Fruit fly (Drosophila melanogaster) whole organism, embryonic: Measurements from ENCODE around the gene CG7484.
A peak's percentile ranks its signal among the peaks of the same experiment; 100 is the strongest.

Experiments
- CG1024 ChIP-seq: fragments of 200-800 bp; sonication (Bioruptor generic); IDR thresholded peaks from 2 replicates; pipeline ENCODE4 v1.3.6; 2022; ENCODE audit warnings: missing biosample characterization, missing genetic modification characterization
- CG10366 ChIP-seq: fragments of 200-800 bp; sonication (Bioruptor generic); IDR thresholded peaks from 2 replicates; pipeline ENCODE4 v1.3.6; 2022; ENCODE audit warnings: missing biosample characterization, missing genetic modification characterization
- CG10462 ChIP-seq: fragments of 200-800 bp; sonication (Bioruptor generic); optimal IDR thresholded peaks from 2 replicates; lab custom pipeline; 2016; ENCODE audit warnings: missing biosample characterization, missing genetic modification characterization
- CG12659 ChIP-seq: fragments of 200-800 bp; sonication (Bioruptor generic); optimal IDR thresholded peaks from 3 replicates; lab custom pipeline; 2017; ENCODE audit warnings: mild to moderate bottlenecking, missing biosample characterization, missing genetic modification reagents, missing genetic modification characterization
- CG12769 ChIP-seq: fragments of 200-800 bp; sonication (Bioruptor generic); optimal IDR thresholded peaks from 2 replicates; lab custom pipeline; 2019; ENCODE audit warnings: missing biosample characterization, mild to moderate bottlenecking, missing genetic modification characterization, moderate library complexity
- CG12942 ChIP-seq: fragments of 200-800 bp; sonication (Bioruptor generic); optimal IDR thresholded peaks from 3 replicates; lab custom pipeline; 2016; ENCODE audit warnings: missing biosample characterization, missing genetic modification characterization
- CG13624 ChIP-seq: fragments of 200-800 bp; sonication (Bioruptor generic); optimal IDR thresholded peaks from 2 replicates; lab custom pipeline; 2016; ENCODE audit warnings: missing biosample characterization, missing genetic modification characterization
- CG15011 ChIP-seq: fragments of 200-800 bp; sonication (Bioruptor generic); optimal IDR thresholded peaks from 3 replicates; lab custom pipeline; 2018; ENCODE audit warnings: missing biosample characterization, mild to moderate bottlenecking, missing genetic modification characterization
- CG15601 ChIP-seq: fragments of 200-800 bp; sonication (Bioruptor generic); optimal IDR thresholded peaks from 3 replicates; lab custom pipeline; 2019; ENCODE audit warnings: missing biosample characterization, mild to moderate bottlenecking, missing genetic modification characterization, moderate library complexity
- CG17186 ChIP-seq: fragments of 200-800 bp; sonication (Bioruptor generic); optimal IDR thresholded peaks from 3 replicates; lab custom pipeline; 2017; ENCODE audit warnings: missing biosample characterization, missing genetic modification reagents, missing genetic modification characterization
- CG17385 ChIP-seq: fragments of 200-800 bp; sonication (Bioruptor generic); optimal IDR thresholded peaks from 3 replicates; lab custom pipeline; 2018; ENCODE audit warnings: missing biosample characterization, mild to moderate bottlenecking, missing genetic modification characterization
- CG31365 ChIP-seq: fragments of 200-800 bp; sonication (Bioruptor generic); optimal IDR thresholded peaks from 2 replicates; lab custom pipeline; 2018; ENCODE audit warnings: missing biosample characterization, mild to moderate bottlenecking, missing genetic modification characterization
- CG3163 ChIP-seq: fragments of 200-800 bp; sonication (Bioruptor generic); optimal IDR thresholded peaks from 3 replicates; lab custom pipeline; 2016; ENCODE audit warnings: missing biosample characterization, missing genetic modification characterization
- CG33213 ChIP-seq: fragments of 200-800 bp; sonication (Bioruptor generic); optimal IDR thresholded peaks from 3 replicates; lab custom pipeline; 2016; ENCODE audit warnings: missing biosample characterization, missing genetic modification characterization
- CG34422 ChIP-seq: fragments of 200-800 bp; sonication (Bioruptor generic); IDR thresholded peaks from 3 replicates; pipeline ENCODE4 v1.3.6; 2022; ENCODE audit warnings: missing biosample characterization, missing genetic modification characterization
- CG3726 ChIP-seq: fragments of 200-800 bp; sonication (Bioruptor generic); IDR thresholded peaks from 3 replicates; pipeline ENCODE4, ENCODE4 v1.3.6; 2022; ENCODE audit warnings: missing biosample characterization, missing genetic modification characterization
- CG3847 ChIP-seq: fragments of 200-800 bp; sonication (Bioruptor generic); IDR thresholded peaks from 2 replicates; pipeline ENCODE4 v1.3.6; 2022; ENCODE audit warnings: missing biosample characterization, missing genetic modification characterization
- CG42726 ChIP-seq: fragments of 200-800 bp; sonication (Bioruptor generic); IDR thresholded peaks from 2 replicates; pipeline ENCODE4 v1.3.6; 2022; ENCODE audit warnings: missing biosample characterization, missing genetic modification characterization; ENCODE audit not compliant: partially characterized antibody
- CG6272 ChIP-seq: fragments of 200-800 bp; sonication (Bioruptor generic); IDR thresholded peaks from 2 replicates; pipeline ENCODE4 v1.3.6; 2022; ENCODE audit warnings: missing biosample characterization, missing genetic modification characterization
- CG7271 ChIP-seq: fragments of 200-800 bp; sonication (Bioruptor generic); optimal IDR thresholded peaks from 2 replicates; lab custom pipeline; 2018; ENCODE audit warnings: missing biosample characterization, mild to moderate bottlenecking, missing genetic modification characterization, moderate library complexity
- CG8388 ChIP-seq: fragments of 200-800 bp; sonication (Bioruptor generic); optimal IDR thresholded peaks from 2 replicates; lab custom pipeline; 2019; ENCODE audit warnings: missing biosample characterization, mild to moderate bottlenecking, missing genetic modification characterization, moderate library complexity
- CTCF ChIP-seq: fragments of 200-800 bp; sonication (Bioruptor generic); optimal IDR thresholded peaks from 2 replicates; lab custom pipeline; 2017; ENCODE audit warnings: missing biosample characterization, mild to moderate bottlenecking, missing genetic modification characterization, moderate library complexity
- Fer3 ChIP-seq: fragments of 200-800 bp; sonication (Bioruptor generic); optimal IDR thresholded peaks from 2 replicates; lab custom pipeline; 2018; ENCODE audit warnings: missing biosample characterization, mild to moderate bottlenecking, missing genetic modification characterization, moderate library complexity
- GATAe ChIP-seq: fragments of 200-800 bp; sonication (Bioruptor generic); conservative IDR thresholded peaks from 2 replicates; pipeline ENCODE4 v1.3.6; 2022; ENCODE audit warnings: missing biosample characterization, missing genetic modification characterization
- Hr39 ChIP-seq: fragments of >200 bp; optimal IDR thresholded peaks from 2 replicates; lab custom pipeline; 2017
- Lhr ChIP-seq: fragments of 200-800 bp; sonication (Bioruptor generic); optimal IDR thresholded peaks from 3 replicates; lab custom pipeline; 2017; ENCODE audit warnings: mild to moderate bottlenecking, missing biosample characterization, missing genetic modification reagents, missing genetic modification characterization
- Mrtf ChIP-seq: fragments of 200-800 bp; sonication (Bioruptor generic); IDR thresholded peaks from 3 replicates; pipeline ENCODE4 v1.3.6; 2022; ENCODE audit warnings: missing biosample characterization, missing genetic modification characterization
- Opbp ChIP-seq: fragments of 200-800 bp; sonication (Bioruptor generic); IDR thresholded peaks from 3 replicates; pipeline ENCODE4 v1.3.6; 2022; ENCODE audit warnings: missing biosample characterization, missing genetic modification characterization; ENCODE audit not compliant: partially characterized antibody
- Scr ChIP-seq: fragments of 200-800 bp; sonication (Bioruptor generic); IDR thresholded peaks from 2 replicates; pipeline ENCODE4 v1.3.6; 2022; ENCODE audit warnings: missing biosample characterization, missing genetic modification characterization; ENCODE audit not compliant: partially characterized antibody
- Tbp ChIP-seq: fragments of >200 bp; optimal IDR thresholded peaks from 2 replicates; lab custom pipeline; 2018; ENCODE audit warnings: missing biosample characterization, missing genetic modification characterization
- YL-1 ChIP-seq: fragments of 200-800 bp; sonication (Bioruptor generic); optimal IDR thresholded peaks from 3 replicates; lab custom pipeline; 2017; ENCODE audit warnings: missing biosample characterization, mild to moderate bottlenecking, missing genetic modification characterization
- bcd ChIP-seq: fragments of 200-800 bp; sonication (Bioruptor generic); optimal IDR thresholded peaks from 2 replicates; lab custom pipeline; 2017; ENCODE audit warnings: missing biosample characterization, mild to moderate bottlenecking, missing genetic modification characterization
- dm ChIP-seq: fragments of 200-800 bp; sonication (Bioruptor generic); optimal IDR thresholded peaks from 3 replicates; lab custom pipeline; 2016; ENCODE audit warnings: missing biosample characterization, missing genetic modification characterization
- dmrt99B ChIP-seq: fragments of 200-800 bp; sonication (Bioruptor generic); optimal IDR thresholded peaks from 2 replicates; lab custom pipeline; 2018; ENCODE audit warnings: missing biosample characterization, mild to moderate bottlenecking, missing genetic modification characterization, moderate library complexity
- exex ChIP-seq: fragments of 200-800 bp; sonication (Bioruptor generic); optimal IDR thresholded peaks from 4 replicates; lab custom pipeline; 2018; ENCODE audit warnings: missing biosample characterization, mild to moderate bottlenecking, missing genetic modification characterization, moderate library complexity
- gem ChIP-seq: fragments of 200-800 bp; sonication (Bioruptor generic); optimal IDR thresholded peaks from 2 replicates; lab custom pipeline; 2019; ENCODE audit warnings: missing biosample characterization, mild to moderate bottlenecking, missing genetic modification characterization, moderate library complexity
- gro ChIP-seq: fragments of 200-800 bp; sonication (Bioruptor generic); optimal IDR thresholded peaks from 2 replicates; lab custom pipeline; 2016; ENCODE audit warnings: missing biosample characterization, missing genetic modification characterization
- hb ChIP-seq: fragments of 200-800 bp; sonication (Bioruptor generic); IDR thresholded peaks from 3 replicates; pipeline ENCODE4 v1.3.6; 2022; ENCODE audit warnings: missing biosample characterization, missing genetic modification characterization; ENCODE audit not compliant: partially characterized antibody
- lab ChIP-seq: fragments of 200-800 bp; sonication (Bioruptor generic); optimal IDR thresholded peaks from 3 replicates; lab custom pipeline; 2017; ENCODE audit warnings: missing biosample characterization, missing genetic modification characterization, mild to moderate bottlenecking, moderate library complexity, missing genetic modification reagents
- mam ChIP-seq: fragments of 200-800 bp; sonication (Bioruptor generic); optimal IDR thresholded peaks from 3 replicates; lab custom pipeline; 2016; ENCODE audit warnings: missing biosample characterization, missing genetic modification characterization
- phol ChIP-seq: fragments of 200-800 bp; sonication (Bioruptor generic); optimal IDR thresholded peaks from 3 replicates; lab custom pipeline; 2018; ENCODE audit warnings: missing biosample characterization, mild to moderate bottlenecking, missing genetic modification characterization, moderate library complexity
- pnt ChIP-seq: fragments of 200-800 bp; sonication (Bioruptor generic); optimal IDR thresholded peaks from 3 replicates; lab custom pipeline; 2016; ENCODE audit warnings: missing biosample characterization, missing genetic modification characterization
- pum ChIP-seq: fragments of 200-800 bp; sonication (Bioruptor generic); optimal IDR thresholded peaks from 2 replicates; lab custom pipeline; 2016; ENCODE audit warnings: missing biosample characterization, missing genetic modification characterization
- ro ChIP-seq: fragments of 200-800 bp; sonication (Bioruptor generic); IDR thresholded peaks from 2 replicates; pipeline ENCODE4 v1.3.6; 2022; ENCODE audit warnings: missing biosample characterization, missing genetic modification characterization
- sd ChIP-seq: fragments of 200-800 bp; sonication (Bioruptor generic); optimal IDR thresholded peaks from 3 replicates; lab custom pipeline; 2018; ENCODE audit warnings: missing biosample characterization, mild to moderate bottlenecking, missing genetic modification characterization, moderate library complexity
- sqz ChIP-seq: fragments of 200-800 bp; sonication (Bioruptor generic); optimal IDR thresholded peaks from 3 replicates; lab custom pipeline; 2018; ENCODE audit warnings: missing biosample characterization, mild to moderate bottlenecking, missing genetic modification characterization
- tap ChIP-seq: fragments of 200-800 bp; optimal IDR thresholded peaks from 3 replicates; lab custom pipeline; 2019; ENCODE audit warnings: missing biosample characterization, mild to moderate bottlenecking, missing genetic modification characterization, moderate library complexity
- trem ChIP-seq: fragments of 200-800 bp; optimal IDR thresholded peaks from 3 replicates; lab custom pipeline; 2019; ENCODE audit warnings: missing biosample characterization, mild to moderate bottlenecking, missing genetic modification characterization, moderate library complexity
- vnd ChIP-seq: fragments of 200-800 bp; sonication (Bioruptor generic); IDR thresholded peaks from 3 replicates; pipeline ENCODE4 v1.3.6; 2022; ENCODE audit warnings: missing biosample characterization, missing genetic modification characterization; ENCODE audit not compliant: partially characterized antibody
- zen2 ChIP-seq: fragments of 200-800 bp; sonication (Bioruptor generic); IDR thresholded peaks from 3 replicates; pipeline ENCODE4 v1.3.6; 2022; ENCODE audit warnings: missing biosample characterization, missing genetic modification characterization; ENCODE audit not compliant: partially characterized antibody
- zf30C ChIP-seq: fragments of 200-800 bp; sonication (Bioruptor generic); optimal IDR thresholded peaks from 3 replicates; lab custom pipeline; 2018; ENCODE audit warnings: missing biosample characterization, mild to moderate bottlenecking, missing genetic modification characterization
- zfh1 ChIP-seq: fragments of 200-800 bp; sonication (Bioruptor generic); IDR thresholded peaks from 3 replicates; pipeline ENCODE4 v1.3.6; 2022; ENCODE audit warnings: missing biosample characterization, missing genetic modification characterization

CG7484 gene

DNA sequence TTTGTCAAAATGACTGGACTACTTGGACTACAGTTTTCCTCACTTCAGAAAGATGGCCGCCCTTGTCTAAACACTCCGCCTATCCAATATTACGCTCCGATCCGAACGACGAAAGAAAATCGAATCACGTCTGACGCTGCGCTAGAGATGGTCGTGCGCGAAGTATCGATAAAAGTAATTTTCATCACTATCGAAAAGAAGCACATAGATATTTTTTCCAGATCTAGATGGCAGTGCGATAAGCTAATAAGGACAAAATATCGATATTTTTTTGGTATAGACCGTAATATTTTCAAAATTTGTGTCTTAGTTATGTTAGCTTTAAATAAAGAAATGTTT is 9.5 kb upstream of the CG7484 start, which contains the start of gene Pep (continued):
- no peak for TF ChIP-seq dmrt99B (tag; lab: Kevin White, UChicago)
- peak; percentile 61 for TF ChIP-seq CG7271 (tag; lab: Kevin White, UChicago)
- TF ChIP-seq CG6272, result no peak
- TF ChIP-seq CG10366 (GFP tag; lab: Robert Waterston, UW), result no peak
- no peak for TF ChIP-seq GATAe (GFP tag; lab: Robert Waterston, UW)
- peak; percentile 77 for TF ChIP-seq CTCF (GFP tag; lab: Kevin White, UChicago)
- TF ChIP-seq CG10462, result peak; percentile 66
- peak; percentile 97 for TF ChIP-seq hb
- peak; percentile 99; the same call in 2 of the 3 replicates for TF ChIP-seq zen2
- TF ChIP-seq CG13624 (GFP tag; lab: Kevin White, UChicago), result peak; percentile 81
- TF ChIP-seq pnt, result no peak
- peak; percentile 59 for TF ChIP-seq Lhr (GFP tag; lab: Kevin White, UChicago)
- TF ChIP-seq pum (GFP tag; lab: Kevin White, UChicago), result peak; percentile 20
- TF ChIP-seq tap (tag; lab: Kevin White, UChicago), result no peak
- no peak for TF ChIP-seq Hr39 (lab: Kevin White, UChicago)
- TF ChIP-seq trem (tag; lab: Kevin White, UChicago), result peak; percentile 92
- no peak for TF ChIP-seq Tbp (GFP tag; lab: Kevin White, UChicago)
- TF ChIP-seq CG33213 (GFP tag; lab: Kevin White, UChicago), result peak; percentile 70
- no peak for TF ChIP-seq CG3726
- TF ChIP-seq CG3163 (GFP tag; lab: Kevin White, UChicago), result peak; percentile 38
- TF ChIP-seq CG12942 (GFP tag; lab: Kevin White, UChicago), result no peak
- TF ChIP-seq gem (tag; lab: Kevin White, UChicago), result peak; percentile 34
- TF ChIP-seq CG31365 (tag; lab: Kevin White, UChicago), result no peak
- TF ChIP-seq vnd (GFP tag; lab: Robert Waterston, UW), result peak; percentile 98
- peak; percentile 63 for TF ChIP-seq CG34422 (GFP tag; lab: Robert Waterston, UW)
- TF ChIP-seq mam (GFP tag; lab: Kevin White, UChicago), result peak; percentile 42
- no peak for TF ChIP-seq bcd (GFP tag; lab: Kevin White, UChicago)
- no peak for TF ChIP-seq sqz (GFP tag; lab: Kevin White, UChicago)
- TF ChIP-seq Scr (GFP tag; lab: Robert Waterston, UW), result peak; percentile 98
- TF ChIP-seq Fer3, result peak; percentile 30
- TF ChIP-seq YL-1 (GFP tag; lab: Kevin White, UChicago), result peak; percentile 64
- TF ChIP-seq CG15601 (tag; lab: Kevin White, UChicago), result peak; percentile 38
- TF ChIP-seq CG17186 (GFP tag; lab: Kevin White, UChicago), result peak; percentile 67
- TF ChIP-seq gro (GFP tag; lab: Kevin White, UChicago), result peak; percentile 81
- TF ChIP-seq CG8388, result peak; percentile 1
- peak; percentile 8 for TF ChIP-seq zf30C
- no peak; the same call in 1 of the 2 replicates for TF ChIP-seq CG1024 (GFP tag; lab: Robert Waterston, UW)
- TF ChIP-seq zfh1 (GFP tag; lab: Robert Waterston, UW), result peak; percentile 55; the same call in 2 of the 3 replicates
- TF ChIP-seq Mrtf (GFP tag; lab: Robert Waterston, UW), result no peak
- no peak for TF ChIP-seq CG15011 (GFP tag; lab: Kevin White, UChicago)
- TF ChIP-seq sd (tag; lab: Kevin White, UChicago), result no peak
- peak; percentile 99 for TF ChIP-seq Opbp
- TF ChIP-seq phol (tag; lab: Kevin White, UChicago), result peak; percentile 72
- peak; percentile 99 for TF ChIP-seq CG42726 (GFP tag; lab: Robert Waterston, UW)
- no peak for TF ChIP-seq lab (GFP tag; lab: Kevin White, UChicago)
- TF ChIP-seq dm (GFP tag; lab: Kevin White, UChicago), result peak; percentile 4
- peak; percentile 5 for TF ChIP-seq exex (tag; lab: Kevin White, UChicago)
- TF ChIP-seq CG17385 (GFP tag; lab: Kevin White, UChicago), result peak; percentile 5
- peak; percentile 23 for TF ChIP-seq CG12769 (tag; lab: Kevin White, UChicago)
- TF ChIP-seq CG12659 (GFP tag; lab: Kevin White, UChicago), result peak; percentile 77
- TF ChIP-seq CG3847 (GFP tag; lab: Robert Waterston, UW), result no peak; the same call in 1 of the 2 replicates
- TF ChIP-seq ro, result no peak
